Fruit fly (Drosophila melanogaster): ENCODE data around the gene CG14683.
A peak's percentile ranks its signal among the peaks of the same experiment; 100 is the strongest.

Gene CG14683

dm6 chr3R:10675101-10675500, 21.3 kb upstream of the CG14683 start (continued):
- TF ChIP-seq her (GFP tag; optimal IDR thresholded peaks at IDR 0.05) (peak; percentile 53), Nf-YC (tag; optimal IDR thresholded peaks at IDR 0.05) (peak; percentile 43), nerfin-1 (tag; optimal IDR thresholded peaks at IDR 0.05) (no peak), Sin3A (optimal IDR thresholded peaks at IDR 0.05) (no peak), gsb (GFP tag; IDR thresholded peaks at IDR 0.05) (no peak), CG8290 (GFP tag; optimal IDR thresholded peaks at IDR 0.05) (peak; percentile 72), CG8290 (tag; optimal IDR thresholded peaks at IDR 0.05) (peak in 1 of 2 experiments; percentile 92), eve (GFP tag; optimal IDR thresholded peaks at IDR 0.05) (no peak), CG7786 (GFP tag; optimal IDR thresholded peaks at IDR 0.05) (peak; percentile 38), Nf-YB (GFP tag; optimal IDR thresholded peaks at IDR 0.05) (no peak), vnd (GFP tag; IDR thresholded peaks at IDR 0.05; ENCODE audit: partially characterized antibody) (peak; percentile 61), CG2199 (GFP tag; IDR thresholded peaks at IDR 0.05) (peak; percentile 62; the same call in 2 of the 3 replicates), Awh (GFP tag; IDR thresholded peaks at IDR 0.05) (no peak), CG7928 (GFP tag; optimal IDR thresholded peaks at IDR 0.05) (peak; percentile 13), klu (GFP tag; IDR thresholded peaks at IDR 0.05) (no peak), CG11695 (GFP tag; IDR thresholded peaks at IDR 0.05) (no peak), ems (GFP tag; optimal IDR thresholded peaks at IDR 0.05) (peak; percentile 9), zen (tag; optimal IDR thresholded peaks at IDR 0.05) (peak; percentile 40), mld (GFP tag; IDR thresholded peaks at IDR 0.05; ENCODE audit: partially characterized antibody) (peak; percentile 46; the same call in 1 of the 3 replicates), CG5180 (GFP tag; optimal IDR thresholded peaks at IDR 0.05) (no peak), hbn (GFP tag; IDR thresholded peaks at IDR 0.05; ENCODE audit: partially characterized antibody) (peak; percentile 74), tgo (GFP tag; IDR thresholded peaks at IDR 0.05) (no peak), grn (GFP tag; optimal IDR thresholded peaks at IDR 0.05) (peak; percentile 50), scrt (GFP tag; optimal IDR thresholded peaks at IDR 0.05) (peak; percentile 59)

dm6 chr3R:10677245-10677902, 19.1 kb upstream of the CG14683 start, which contains the start of gene CG6465:
TSS of gene CG6465 (minus strand) at chr3R:10677251.
- TF ChIP-seq CG2712 (tag; optimal IDR thresholded peaks at IDR 0.05) (peak; percentile 21), slbo (GFP tag; IDR thresholded peaks at IDR 0.05) (no peak), tap (tag; optimal IDR thresholded peaks at IDR 0.05) (no peak), bsh (GFP tag; optimal IDR thresholded peaks at IDR 0.05) (no peak), z (GFP tag; IDR thresholded peaks at IDR 0.05) (no peak), pan (optimal IDR thresholded peaks at IDR 0.05) (no peak), pan (GFP tag; optimal IDR thresholded peaks at IDR 0.05 in 1 of 2, IDR thresholded peaks at IDR 0.05 in 1 of 2) (peak in 1 of 2 experiments; percentile 18), ken (GFP tag; IDR thresholded peaks at IDR 0.05) (no peak), nmo (GFP tag; optimal IDR thresholded peaks at IDR 0.05) (peak; percentile 35), gt (GFP tag; IDR thresholded peaks at IDR 0.05) (no peak), CG8924 (tag; optimal IDR thresholded peaks at IDR 0.05) (no peak), row (GFP tag; IDR thresholded peaks at IDR 0.05) (peak; percentile 53; the same call in 2 of the 3 replicates), sisA (GFP tag; IDR thresholded peaks at IDR 0.05) (0 out of 2 replicates have a peak, but pooled peaks have one; percentile 17), grn (GFP tag; optimal IDR thresholded peaks at IDR 0.05) (peak; percentile 98), CG17912 (GFP tag; optimal IDR thresholded peaks at IDR 0.05) (no peak), CG31365 (tag; optimal IDR thresholded peaks at IDR 0.05) (peak; percentile 100), CG13894 (tag; optimal IDR thresholded peaks at IDR 0.05) (peak; percentile 76), phol (tag; optimal IDR thresholded peaks at IDR 0.05) (peak; percentile 14), gsb-n (tag; optimal IDR thresholded peaks at IDR 0.05) (peak; percentile 29), lab (GFP tag; optimal IDR thresholded peaks at IDR 0.05) (peak; percentile 68), CG17829 (tag; optimal IDR thresholded peaks at IDR 0.05) (peak; percentile 23), az2 (GFP tag; optimal IDR thresholded peaks at IDR 0.05) (no peak), pzg (GFP tag; optimal IDR thresholded peaks at IDR 0.05) (peak; percentile 12), CG18599 (GFP tag; optimal IDR thresholded peaks at IDR 0.05) (peak; percentile 38), Dek (tag; optimal IDR thresholded peaks at IDR 0.05) (peak; percentile 46), CG9932 (GFP tag; IDR thresholded peaks at IDR 0.05) (no peak), CG34224 (GFP tag; IDR thresholded peaks at IDR 0.05; ENCODE audit: partially characterized antibody) (no peak), HmgZ (tag; optimal IDR thresholded peaks at IDR 0.05) (peak; percentile 20)

All from whole organism, embryonic.